Fruit fly (Drosophila melanogaster) whole organism, adult: Measurements from ENCODE around the gene Ugt35C1.
A peak's percentile ranks its signal among the peaks of the same experiment; 100 is the strongest.

ENCODE experiments used
- CG11617 ChIP-seq: fragments of 200-800 bp; sonication (Bioruptor generic); optimal IDR thresholded peaks from 2 replicates; lab custom pipeline; 2017; ENCODE audit warnings: mild to moderate bottlenecking, missing biosample characterization, missing genetic modification reagents, missing genetic modification characterization
- CG12768 ChIP-seq: fragments of 200-800 bp; sonication (Bioruptor generic); optimal IDR thresholded peaks from 2 replicates; lab custom pipeline; 2017; ENCODE audit warnings: missing biosample characterization, missing genetic modification characterization, mild to moderate bottlenecking, moderate library complexity, missing genetic modification reagents
- CG14711 ChIP-seq: fragments of 200-800 bp; sonication (Bioruptor generic); optimal IDR thresholded peaks from 2 replicates; lab custom pipeline; 2018; ENCODE audit warnings: missing biosample characterization, mild to moderate bottlenecking, missing genetic modification characterization, moderate library complexity
- CG1620 ChIP-seq: fragments of 200-800 bp; sonication (Bioruptor generic); optimal IDR thresholded peaks from 2 replicates; lab custom pipeline; 2016; ENCODE audit warnings: missing biosample characterization, missing genetic modification characterization
- CG33017 ChIP-seq: fragments of 200-800 bp; sonication (Bioruptor generic); optimal IDR thresholded peaks from 2 replicates; lab custom pipeline; 2018; ENCODE audit warnings: missing biosample characterization, mild to moderate bottlenecking, missing genetic modification characterization, moderate library complexity
- CG5204 ChIP-seq: fragments of 200-800 bp; sonication (Bioruptor generic); optimal IDR thresholded peaks from 2 replicates; lab custom pipeline; 2016; ENCODE audit warnings: missing biosample characterization, missing genetic modification characterization
- CG7045 ChIP-seq: fragments of 200-800 bp; sonication (Bioruptor generic); optimal IDR thresholded peaks from 2 replicates; lab custom pipeline; 2017; ENCODE audit warnings: missing biosample characterization, mild to moderate bottlenecking, missing genetic modification characterization
- CG7101 ChIP-seq: fragments of 200-800 bp; sonication (Bioruptor generic); optimal IDR thresholded peaks from 2 replicates; lab custom pipeline; 2018; ENCODE audit warnings: missing biosample characterization, mild to moderate bottlenecking, missing genetic modification characterization, moderate library complexity
- Clk ChIP-seq: fragments of 200-800 bp; sonication (Bioruptor generic); optimal IDR thresholded peaks from 2 replicates; lab custom pipeline; 2017; ENCODE audit warnings: missing biosample characterization, missing genetic modification characterization
- Crg-1 ChIP-seq: fragments of 200-800 bp; sonication (Bioruptor generic); optimal IDR thresholded peaks from 2 replicates; lab custom pipeline; 2016; ENCODE audit warnings: missing biosample characterization, missing genetic modification characterization
- Hr96 ChIP-seq: fragments of 200-800 bp; sonication (Bioruptor generic); optimal IDR thresholded peaks from 2 replicates; lab custom pipeline; 2016; ENCODE audit warnings: missing biosample characterization, missing genetic modification characterization
- Mnt ChIP-seq: fragments of 200-800 bp; sonication (Bioruptor generic); optimal IDR thresholded peaks from 2 replicates; lab custom pipeline; 2016; ENCODE audit warnings: missing biosample characterization, mild to moderate bottlenecking, missing genetic modification characterization
- bab1 ChIP-seq: fragments of 200-800 bp; sonication (Bioruptor generic); optimal IDR thresholded peaks from 3 replicates; lab custom pipeline; 2019; ENCODE audit warnings: missing biosample characterization, mild to moderate bottlenecking, missing genetic modification characterization, moderate library complexity
- cic ChIP-seq: fragments of 200-800 bp; sonication (Bioruptor generic); optimal IDR thresholded peaks from 2 replicates; lab custom pipeline; 2017; ENCODE audit warnings: missing biosample characterization, mild to moderate bottlenecking, missing genetic modification characterization, moderate library complexity
- cnc ChIP-seq, 2 experiments: fragments of >200 bp; optimal IDR thresholded peaks; 2 replicates each; lab custom pipeline; 2017
- kay ChIP-seq: fragments of 200-800 bp; sonication (Bioruptor generic); peaks from one replicate; lab custom pipeline; 2016; ENCODE audit warnings: missing biosample characterization, missing genetic modification characterization, borderline replicate concordance
- ovo ChIP-seq: fragments of 200-800 bp; sonication (Bioruptor generic); optimal IDR thresholded peaks from 2 replicates; lab custom pipeline; 2016; ENCODE audit warnings: missing biosample characterization, missing genetic modification characterization
- pad ChIP-seq: fragments of 200-800 bp; sonication (Bioruptor generic); optimal IDR thresholded peaks from 3 replicates; lab custom pipeline; 2017; ENCODE audit warnings: missing biosample characterization, missing genetic modification characterization, mild to moderate bottlenecking, moderate library complexity, missing genetic modification reagents
- tj ChIP-seq: fragments of 200-800 bp; sonication (Bioruptor generic); optimal IDR thresholded peaks from 3 replicates; lab custom pipeline; 2017; ENCODE audit warnings: missing biosample characterization, mild to moderate bottlenecking, missing genetic modification characterization, moderate library complexity
- toe ChIP-seq: fragments of 200-800 bp; sonication (Bioruptor generic); optimal IDR thresholded peaks from 2 replicates; lab custom pipeline; 2016; ENCODE audit warnings: missing biosample characterization, missing genetic modification characterization

Gene Ugt35C1

DNA sequence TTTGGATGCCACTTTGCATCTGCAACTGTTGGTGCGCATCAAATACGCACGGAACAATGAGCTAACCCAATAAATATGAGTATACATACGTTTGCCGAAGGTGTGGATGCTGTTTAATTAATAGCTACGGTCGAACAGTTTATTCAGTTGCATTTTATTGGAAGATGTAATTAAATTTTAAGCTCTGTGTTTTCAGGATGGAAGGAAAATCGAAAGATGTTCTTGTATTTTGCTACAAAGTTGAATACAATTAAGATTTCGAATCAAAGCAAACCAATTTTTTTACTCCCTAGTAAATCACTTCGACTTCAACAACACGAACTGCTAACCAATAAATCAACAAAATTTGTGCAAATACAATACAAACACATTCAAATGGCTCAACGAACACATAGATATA is 8.7 kb upstream of the Ugt35C1 start, which contains the start of gene mAcon2:
mAcon2 (plus strand) TSS at position 301 of the 400 bp plus-strand sequence.
- TF ChIP-seq tj (GFP tag; lab: Kevin White, UChicago): no peak
- no peak for TF ChIP-seq kay
- no peak for TF ChIP-seq pad (GFP tag; lab: Kevin White, UChicago)
- no peak for TF ChIP-seq bab1
- TF ChIP-seq toe: no peak
- TF ChIP-seq CG14711 (tag; lab: Kevin White, UChicago): no peak
- no peak for TF ChIP-seq CG11617 (GFP tag; lab: Kevin White, UChicago)
- TF ChIP-seq cnc (optimal IDR thresholded peaks at IDR 0.05; lab: Kevin White, UChicago): no peak
- TF ChIP-seq CG1620 (GFP tag; lab: Kevin White, UChicago): no peak
- no peak for TF ChIP-seq ovo
- TF ChIP-seq CG5204 (GFP tag; lab: Kevin White, UChicago): no peak
- TF ChIP-seq Clk (GFP tag; lab: Kevin White, UChicago): no peak
- TF ChIP-seq CG33017 (tag; lab: Kevin White, UChicago): no peak
- no peak for TF ChIP-seq CG7045 (GFP tag; lab: Kevin White, UChicago)
- TF ChIP-seq CG12768 (GFP tag; lab: Kevin White, UChicago): no peak
- TF ChIP-seq Crg-1 (GFP tag; lab: Kevin White, UChicago): no peak
- TF ChIP-seq Hr96 (GFP tag; lab: Kevin White, UChicago): no peak
- no peak for TF ChIP-seq cic
- no peak for TF ChIP-seq CG7101 (tag; lab: Kevin White, UChicago)

DNA sequence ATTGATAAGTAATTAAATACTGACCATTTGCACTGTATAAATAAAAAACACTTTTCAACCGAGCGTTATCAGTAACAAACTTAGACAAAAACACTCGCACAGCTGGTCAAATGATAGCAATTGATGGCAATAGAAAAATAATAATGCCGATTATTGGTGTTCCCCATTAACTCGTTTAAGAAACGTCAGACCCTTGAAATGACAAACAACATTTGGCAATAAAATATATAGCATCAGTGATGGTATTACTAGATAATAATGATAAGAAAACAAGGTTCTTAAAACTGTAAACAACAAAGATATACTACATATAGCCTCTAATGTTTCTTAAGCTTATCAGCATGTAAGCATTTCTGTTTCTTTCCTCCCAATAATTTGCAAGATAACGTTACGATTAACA is 1.7 kb downstream of the Ugt35C1 start:
- TF ChIP-seq cic: peak; percentile 68
- no peak for TF ChIP-seq bab1
- peak; percentile 39 for TF ChIP-seq CG5204 (GFP tag; lab: Kevin White, UChicago)
- no peak for TF ChIP-seq cnc (optimal IDR thresholded peaks at IDR 0.05; lab: Kevin White, UChicago)
- peak; percentile 2 for TF ChIP-seq CG14711 (tag; lab: Kevin White, UChicago)
- TF ChIP-seq CG7045 (GFP tag; lab: Kevin White, UChicago): peak; percentile 29
- no peak for TF ChIP-seq CG1620 (GFP tag; lab: Kevin White, UChicago)
- peak; percentile 2 for TF ChIP-seq CG11617 (GFP tag; lab: Kevin White, UChicago)
- TF ChIP-seq Hr96 (GFP tag; lab: Kevin White, UChicago): no peak
- no peak for TF ChIP-seq toe
- TF ChIP-seq CG33017 (tag; lab: Kevin White, UChicago): peak; percentile 32
- no peak for TF ChIP-seq CG12768 (GFP tag; lab: Kevin White, UChicago)
- TF ChIP-seq Crg-1 (GFP tag; lab: Kevin White, UChicago): no peak
- peak; percentile 27 for TF ChIP-seq CG7101 (tag; lab: Kevin White, UChicago)
- no peak for TF ChIP-seq ovo
- TF ChIP-seq Mnt (GFP tag; lab: Kevin White, UChicago): peak; percentile 3
- no peak for TF ChIP-seq tj (GFP tag; lab: Kevin White, UChicago)
- peak; percentile 68 for TF ChIP-seq kay
- no peak for TF ChIP-seq pad (GFP tag; lab: Kevin White, UChicago)
- no peak for TF ChIP-seq Clk (GFP tag; lab: Kevin White, UChicago)

DNA sequence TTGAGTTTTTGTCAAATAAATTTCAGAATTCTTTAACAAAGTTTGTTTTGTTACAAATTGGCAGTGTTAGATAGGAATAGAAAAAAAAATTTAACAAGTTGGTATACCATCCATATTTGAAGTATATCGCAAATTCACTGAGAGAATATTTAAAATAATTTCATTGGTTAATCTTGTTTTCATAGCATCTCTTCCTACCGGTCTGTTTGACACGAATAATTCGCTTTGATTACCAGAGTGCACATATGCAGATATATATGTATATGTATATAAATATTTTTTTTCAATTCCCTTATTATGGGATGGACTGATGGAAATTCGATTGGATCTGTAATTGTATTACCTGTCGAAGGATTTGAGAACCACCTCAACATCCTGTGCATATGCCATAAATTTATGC is 12.5 kb downstream of the Ugt35C1 start, which contains the start of gene SdhCL:
SdhCL (minus strand) TSS at position 101 of the 400 bp plus-strand sequence.
- no peak for TF ChIP-seq cic

DNA sequence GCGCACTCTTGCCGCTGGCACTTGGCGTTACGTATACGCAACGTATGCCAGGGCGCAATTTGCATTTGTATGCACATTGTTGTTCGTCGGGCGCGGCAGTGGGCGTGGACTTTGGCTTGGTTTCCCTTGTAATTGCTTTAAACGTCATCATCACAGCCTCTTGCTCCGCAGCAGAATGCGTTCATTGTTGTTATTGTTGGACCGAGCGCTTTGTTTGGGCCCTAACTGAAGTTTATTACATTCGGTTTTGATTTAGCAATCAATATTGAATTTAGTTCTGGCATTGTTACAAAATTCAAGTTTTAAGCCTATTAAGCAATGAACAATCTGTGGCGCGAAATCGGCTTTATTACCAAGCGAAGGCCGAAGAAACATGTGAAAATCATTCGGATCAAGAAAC is 40.0 kb downstream of the Ugt35C1 start, which contains the start of gene CG43449:
CG43449 (plus strand) TSS at position 301 of the 400 bp plus-strand sequence.
- TF ChIP-seq cic: no peak
- no peak for TF ChIP-seq CG1620 (GFP tag; lab: Kevin White, UChicago)
- no peak for TF ChIP-seq CG11617 (GFP tag; lab: Kevin White, UChicago)
- no peak for TF ChIP-seq bab1
- TF ChIP-seq CG7045 (GFP tag; lab: Kevin White, UChicago): no peak
- TF ChIP-seq CG7101 (tag; lab: Kevin White, UChicago): no peak
- TF ChIP-seq ovo: no peak
- no peak for TF ChIP-seq Mnt (GFP tag; lab: Kevin White, UChicago)
- no peak for TF ChIP-seq cnc (optimal IDR thresholded peaks at IDR 0.05; lab: Kevin White, UChicago)
- no peak for TF ChIP-seq CG12768 (GFP tag; lab: Kevin White, UChicago)
- no peak for TF ChIP-seq kay
- no peak for TF ChIP-seq Crg-1 (GFP tag; lab: Kevin White, UChicago)
- no peak for TF ChIP-seq tj (GFP tag; lab: Kevin White, UChicago)
- TF ChIP-seq Hr96 (GFP tag; lab: Kevin White, UChicago): no peak

DNA sequence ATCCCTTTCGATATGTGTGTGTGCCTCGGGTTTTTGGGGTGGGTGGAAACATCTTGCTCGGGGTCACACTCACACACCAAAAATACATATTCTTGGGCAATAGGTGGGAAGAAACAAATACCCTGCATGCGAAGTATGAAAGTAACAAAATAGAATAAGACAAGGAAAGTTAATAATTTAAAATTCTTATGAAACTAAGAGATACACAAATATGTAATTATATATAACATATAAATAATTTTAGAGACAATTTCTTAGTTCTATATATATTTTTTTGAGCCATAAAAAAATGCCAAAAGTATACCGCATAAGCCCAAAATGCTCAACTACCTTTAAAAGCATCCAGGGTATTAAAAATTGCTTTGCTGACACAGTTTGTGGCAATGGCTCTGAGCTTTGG is 46.4 kb downstream of the Ugt35C1 start:
- TF ChIP-seq cic (no peak), pad (GFP tag; lab: Kevin White, UChicago) (no peak), toe (no peak), CG7101 (tag; lab: Kevin White, UChicago) (no peak), kay (no peak), CG11617 (GFP tag; lab: Kevin White, UChicago) (no peak), tj (GFP tag; lab: Kevin White, UChicago) (no peak), CG14711 (tag; lab: Kevin White, UChicago) (no peak), Clk (GFP tag; lab: Kevin White, UChicago) (no peak), cnc (optimal IDR thresholded peaks at IDR 0.05; lab: Kevin White, UChicago) (no peak), Crg-1 (GFP tag; lab: Kevin White, UChicago) (no peak), CG33017 (tag; lab: Kevin White, UChicago) (no peak), CG7045 (GFP tag; lab: Kevin White, UChicago) (no peak)
